Worm (Caenorhabditis elegans) whole organism, L4 larva: Measurements from ENCODE around the gene clc-21.
"Not testable (repeated sequence)": the region's sequence is repeated elsewhere in the genome, so short reads cannot be mapped to it uniquely, and the experiment has no call there.

Experiments used
- D1046.2 ChIP-seq: fragments of 200-800 bp; sonication (Bioruptor generic); IDR thresholded peaks from 2 replicates; pipeline ENCODE4 v1.3.6; 2022; ENCODE audit warnings: missing genetic modification characterization, missing compliant biosample characterization
- F49E8.2 ChIP-seq: sonication (generic microtip); optimal IDR thresholded peaks from 2 replicates; lab custom pipeline; 2016; ENCODE audit warnings: missing compliant biosample characterization, mild to moderate bottlenecking, missing genetic modification characterization, borderline replicate concordance
- R02D3.7 ChIP-seq: fragments of 150-350 bp; sonication (generic microtip); optimal IDR thresholded peaks from 3 replicates; lab custom pipeline; 2014; ENCODE audit warnings: missing biosample characterization, missing genetic modification characterization
- Y48G9A.11 ChIP-seq: fragments of 200-800 bp; sonication (Bioruptor generic); IDR thresholded peaks from 2 replicates; pipeline ENCODE4 v1.3.6; 2022; ENCODE audit warnings: missing genetic modification reagents, missing genetic modification characterization, missing compliant biosample characterization
- ZK337.2 ChIP-seq: fragments of 200-800 bp; sonication (Bioruptor generic); IDR thresholded peaks from 2 replicates; pipeline ENCODE4 v1.3.6; 2022; ENCODE audit warnings: missing genetic modification reagents, missing genetic modification characterization, missing compliant biosample characterization
- aha-1 ChIP-seq: fragments of 150-350 bp; peaks from one replicate; lab custom pipeline; 2014; ENCODE audit warnings: missing biosample characterization, missing genetic modification characterization
- arid-1 ChIP-seq: fragments of 200-800 bp; sonication (Bioruptor generic); conservative IDR thresholded peaks from 2 replicates; pipeline ENCODE4 v1.3.6; 2022; ENCODE audit warnings: missing genetic modification reagents, missing genetic modification characterization, missing compliant biosample characterization
- ceh-28 ChIP-seq: fragments of 150-350 bp; optimal IDR thresholded peaks from 2 replicates; lab custom pipeline; 2014; ENCODE audit warnings: missing biosample characterization, missing genetic modification reagents, missing genetic modification characterization
- ces-1 ChIP-seq: fragments of 150-350 bp; sonication (generic microtip); optimal IDR thresholded peaks from 4 replicates; lab custom pipeline; 2014; ENCODE audit warnings: missing biosample characterization, missing genetic modification reagents, missing genetic modification characterization
- daf-12 ChIP-seq: fragments of 150-350 bp; optimal IDR thresholded peaks from 2 replicates; lab custom pipeline; 2014; ENCODE audit warnings: missing biosample characterization, missing genetic modification reagents, missing genetic modification characterization
- daf-16 ChIP-seq, 3 experiments: sonication (generic microtip); optimal IDR thresholded peaks; 2 replicates each; lab custom pipeline; 2016 to 2017; ENCODE audit warnings: missing genetic modification characterization in 3 of 3, missing genetic modification reagents in 3 of 3, mild to moderate bottlenecking in 2 of 3, missing compliant biosample characterization in 2 of 3, missing biosample characterization in 1 of 3, moderate library complexity in 1 of 3
- dmd-9 ChIP-seq: fragments of 200-800 bp; sonication (Bioruptor generic); IDR thresholded peaks from 2 replicates; pipeline ENCODE4 v1.3.6; 2022; ENCODE audit warnings: missing genetic modification reagents, missing genetic modification characterization, missing compliant biosample characterization
- dpl-1 ChIP-seq: fragments of 150-350 bp; optimal IDR thresholded peaks from 2 replicates; lab custom pipeline; 2014; ENCODE audit warnings: missing biosample characterization, missing genetic modification reagents, missing genetic modification characterization
- duxl-1 ChIP-seq: sonication (generic microtip); optimal IDR thresholded peaks from 2 replicates; lab custom pipeline; 2016; ENCODE audit warnings: mild to moderate bottlenecking, missing genetic modification characterization, moderate library complexity, missing compliant biosample characterization; ENCODE audit not compliant: poor library complexity
- dve-1 ChIP-seq: sonication (generic microtip); optimal IDR thresholded peaks from 2 replicates; lab custom pipeline; 2017; ENCODE audit warnings: antibody characterized with exemption, mild to moderate bottlenecking, missing genetic modification characterization, missing compliant biosample characterization; ENCODE audit not compliant: insufficient read depth
- egl-27 ChIP-seq: sonication (generic microtip); optimal IDR thresholded peaks from 3 replicates; lab custom pipeline; 2017; ENCODE audit warnings: missing biosample characterization, missing genetic modification reagents, missing genetic modification characterization
- jun-1 ChIP-seq: fragments of 150-350 bp; optimal IDR thresholded peaks from 2 replicates; lab custom pipeline; 2014; ENCODE audit warnings: missing biosample characterization, missing genetic modification reagents, missing genetic modification characterization
- mes-2 ChIP-seq: sonication (generic microtip); optimal IDR thresholded peaks from 2 replicates; lab custom pipeline; 2016; ENCODE audit warnings: missing genotype, mild to moderate bottlenecking, missing genetic modification characterization, missing compliant biosample characterization; ENCODE audit not compliant: poor library complexity, severe bottlenecking
- nhr-237 ChIP-seq: sonication (generic microtip); optimal IDR thresholded peaks from 2 replicates; lab custom pipeline; 2017; ENCODE audit warnings: missing biosample characterization, missing genetic modification characterization
- nhr-28 ChIP-seq: fragments of 150-350 bp; optimal IDR thresholded peaks from 2 replicates; lab custom pipeline; 2014; ENCODE audit warnings: missing biosample characterization, missing genetic modification characterization
- nhr-76 ChIP-seq: fragments of 150-350 bp; optimal IDR thresholded peaks from 2 replicates; lab custom pipeline; 2014; ENCODE audit warnings: missing biosample characterization, missing genetic modification characterization
- php-3 ChIP-seq: fragments of 200-800 bp; sonication (Bioruptor generic); IDR thresholded peaks from 2 replicates; pipeline ENCODE4 v1.3.6; 2022; ENCODE audit warnings: missing genetic modification reagents, missing genetic modification characterization, missing compliant biosample characterization
- pqm-1 ChIP-seq: sonication (generic microtip); optimal IDR thresholded peaks from 2 replicates; lab custom pipeline; 2017; ENCODE audit warnings: missing biosample characterization, missing genetic modification characterization
- sdz-12 ChIP-seq: fragments of 200-800 bp; sonication (Bioruptor generic); optimal IDR thresholded peaks from 2 replicates; lab custom pipeline; 2018; ENCODE audit warnings: mild to moderate bottlenecking, missing genetic modification characterization, missing compliant biosample characterization
- set-16 ChIP-seq: fragments of 200-800 bp; sonication (Bioruptor generic); IDR thresholded peaks from 2 replicates; pipeline ENCODE4 v1.3.6; 2022; ENCODE audit warnings: missing genetic modification reagents, missing genetic modification characterization, missing compliant biosample characterization
- skn-1 ChIP-seq: fragments of 150-350 bp; optimal IDR thresholded peaks from 2 replicates; lab custom pipeline; 2014; ENCODE audit warnings: missing biosample characterization, missing genetic modification characterization
- spr-1 ChIP-seq: sonication (generic microtip); optimal IDR thresholded peaks from 2 replicates; lab custom pipeline; 2016; ENCODE audit warnings: mild to moderate bottlenecking, missing genetic modification characterization, missing compliant biosample characterization
- tag-97 ChIP-seq: fragments of 200-800 bp; sonication (Bioruptor generic); IDR thresholded peaks from 2 replicates; pipeline ENCODE4 v1.3.6; 2022; ENCODE audit warnings: missing genetic modification characterization, missing compliant biosample characterization
- unc-130 ChIP-seq: sonication (generic microtip); optimal IDR thresholded peaks from 2 replicates; lab custom pipeline; 2016; ENCODE audit warnings: missing genetic modification reagents, missing genetic modification characterization, missing compliant biosample characterization
- unc-62 ChIP-seq, 3 experiments: fragments of 150-350 bp in 1 of 3; sonication (generic microtip); optimal IDR thresholded peaks in 2 of 3; peaks in 1 of 3; 1 replicate in 1 of 3; 2 replicates in 2 of 3; lab custom pipeline; 2014 to 2017; ENCODE audit warnings: missing biosample characterization in 3 of 3, missing genetic modification characterization in 3 of 3, missing genetic modification reagents in 3 of 3, missing genotype in 1 of 3
- vab-7 ChIP-seq: fragments of 200-800 bp; sonication (Bioruptor generic); IDR thresholded peaks from 2 replicates; pipeline ENCODE4 v1.3.6; 2022; ENCODE audit warnings: missing genetic modification reagents, missing genetic modification characterization, missing compliant biosample characterization
- zip-11 ChIP-seq: fragments of 200-800 bp; sonication (Bioruptor generic); IDR thresholded peaks from 2 replicates; pipeline ENCODE4 v1.3.6; 2022; ENCODE audit warnings: missing genetic modification characterization, missing compliant biosample characterization
- ztf-7 ChIP-seq: fragments of 150-350 bp; optimal IDR thresholded peaks from 2 replicates; lab custom pipeline; 2014; ENCODE audit warnings: missing biosample characterization, missing genetic modification characterization

clc-21 gene

DNA sequence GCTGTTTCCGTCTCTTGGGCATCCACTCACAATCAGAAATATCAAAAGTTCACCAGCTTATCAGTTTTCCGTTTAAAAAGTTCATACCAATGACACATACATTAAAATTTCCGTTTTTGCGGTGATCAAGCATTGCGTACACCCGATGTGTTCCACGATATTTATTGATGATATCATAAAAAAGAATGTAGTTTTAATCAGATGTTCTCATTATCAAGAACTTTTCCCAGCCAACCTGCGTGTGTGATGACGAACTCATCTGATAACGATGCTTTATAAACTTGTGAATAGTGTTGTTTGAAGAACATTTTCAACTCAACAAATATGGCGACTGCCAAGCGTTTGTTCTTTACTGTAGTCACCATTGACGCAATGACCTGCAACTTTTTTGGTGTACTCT, at the start of gene clc-21:
TSS of gene clc-21 (plus strand) at position 301 of the 400 bp plus-strand sequence.
- TF ChIP-seq zip-11 (GFP tag; lab: Robert Waterston, UW) (no peak), nhr-28 (tag; lab: Kevin White, UChicago) (peak; percentile 2), daf-12 (tag; lab: Kevin White, UChicago) (no peak)

DNA sequence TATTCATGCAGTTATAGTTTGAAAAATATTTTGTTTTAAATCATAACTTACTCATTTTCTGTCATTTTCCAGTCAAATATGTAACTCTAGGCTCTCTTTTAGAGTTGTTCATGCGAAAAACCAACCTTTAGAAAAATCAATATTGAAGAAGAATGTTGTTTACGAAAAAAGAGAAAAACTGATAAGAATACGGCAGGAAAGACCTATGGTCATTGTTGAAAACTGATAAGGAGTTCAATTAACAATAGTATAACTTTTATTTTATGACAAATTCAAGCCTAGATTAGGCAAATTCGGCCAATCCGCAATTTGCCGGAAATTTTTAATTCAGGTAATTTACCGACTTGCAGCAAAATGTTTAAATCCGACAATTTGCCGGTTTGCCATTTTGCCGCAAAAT, 40.3 kb upstream of the clc-21 start, which contains the start of gene Y20C6A.1:
TSS of gene Y20C6A.1 (minus strand) at position 107 of the 400 bp plus-strand sequence.
- TF ChIP-seq duxl-1 (tag; lab: Kevin White, UChicago): peak; percentile 14
- TF ChIP-seq tag-97 (GFP tag; lab: Robert Waterston, UW): no peak
- peak; percentile 46 for TF ChIP-seq dve-1 (tag; lab: Kevin White, UChicago)
- TF ChIP-seq R02D3.7 (tag; lab: Kevin White, UChicago): no peak
- peak; percentile 2 for TF ChIP-seq nhr-28 (tag; lab: Kevin White, UChicago)
- TF ChIP-seq unc-62 (GFP tag; optimal IDR thresholded peaks at IDR 0.05 in 1 of 2; lab: Kevin White, UChicago): peak in 1 of 2 experiments; percentile 69
- no peak for TF ChIP-seq unc-62 (tag; optimal IDR thresholded peaks at IDR 0.05; lab: Kevin White, UChicago)
- TF ChIP-seq daf-16 (GFP tag; optimal IDR thresholded peaks at IDR 0.05; lab: Kevin White, UChicago): no peak
- peak; percentile 90 for TF ChIP-seq daf-16 (tag; optimal IDR thresholded peaks at IDR 0.05; lab: Kevin White, UChicago)
- peak; percentile 46 for TF ChIP-seq pqm-1

DNA sequence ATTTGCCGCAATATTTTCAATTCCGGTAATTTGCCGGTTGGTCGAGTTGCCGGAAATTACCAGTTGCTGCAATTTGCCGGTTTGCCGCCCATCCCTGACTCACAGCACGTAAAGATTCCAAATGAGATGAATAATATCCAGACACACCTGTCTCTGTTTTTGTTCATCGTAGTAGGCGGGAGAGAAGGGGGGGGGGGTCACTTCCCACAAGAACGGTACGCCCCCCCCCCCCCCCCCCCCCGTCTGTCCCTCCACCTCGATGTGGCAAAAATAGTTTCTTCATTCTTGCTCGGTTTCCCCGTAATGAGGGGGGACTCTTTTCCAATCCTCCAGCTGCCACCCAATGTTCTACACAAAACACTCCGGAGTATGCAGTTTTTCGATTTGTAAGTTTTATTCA, 39.8 kb upstream of the clc-21 start, which contains the start of gene fbxb-7:
TSS of gene fbxb-7 (plus strand) at position 267 of the 400 bp plus-strand sequence.
- peak; percentile 94 for TF ChIP-seq set-16
- TF ChIP-seq php-3: no peak

ce11 chrV:17379932-17380331, 37.0 kb upstream of the clc-21 start, which contains the start of gene Y20C6A.4:
TSS of gene Y20C6A.4 (plus strand) at chrV:17380232.
- TF ChIP-seq egl-27 (tag; lab: Kevin White, UChicago) (no peak), Y48G9A.11 (no peak), dpl-1 (GFP tag; lab: Kevin White, UChicago) (no peak), ces-1 (GFP tag; lab: Kevin White, UChicago) (no peak), arid-1 (GFP tag; lab: Robert Waterston, UW) (no peak)

DNA sequence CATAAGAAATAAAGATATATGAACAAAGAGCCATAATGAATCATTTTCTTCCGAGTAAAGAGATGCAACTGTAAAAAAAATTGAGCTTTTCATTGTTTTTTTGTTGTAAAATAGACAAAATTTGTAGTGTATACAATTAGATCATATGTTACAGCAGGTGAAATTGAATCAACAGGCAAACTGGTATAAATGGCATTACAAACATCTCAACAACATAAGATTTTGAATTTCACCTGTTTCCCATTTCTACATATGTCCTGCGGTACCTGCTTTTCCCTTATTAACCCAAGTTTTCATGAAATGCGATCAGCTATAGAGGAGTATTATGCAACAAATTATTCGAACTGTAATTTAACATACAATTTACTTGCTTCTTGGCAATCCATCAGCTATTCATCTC, 21.6 kb upstream of the clc-21 start, which contains the start of gene srh-120:
TSS of gene srh-120 (plus strand) at position 301 of the 400 bp plus-strand sequence.
- TF ChIP-seq D1046.2 (GFP tag; lab: Robert Waterston, UW): no peak
- no peak for TF ChIP-seq jun-1 (tag; lab: Kevin White, UChicago)
- no peak for TF ChIP-seq unc-130
- TF ChIP-seq aha-1 (tag; lab: Kevin White, UChicago): peak; percentile 6
- TF ChIP-seq, all 104 proteins: peak for 1

ce11 chrV:17409955-17410354, 7.0 kb upstream of the clc-21 start, which contains the start of gene srh-132:
TSS of gene srh-132 (plus strand) at chrV:17410255.
- not testable (repeated sequence) for TF ChIP-seq spr-1 (tag; lab: Kevin White, UChicago); sdz-12 (GFP tag; lab: Kevin White, UChicago); dmd-9 (GFP tag; lab: Robert Waterston, UW)

ce11 chrV:17414951-17415350, 2.0 kb upstream of the clc-21 start, which contains the start of gene T27C5.12:
TSS of gene T27C5.12 (plus strand) at chrV:17415251.
- TF ChIP-seq ZK337.2 (GFP tag; lab: Robert Waterston, UW): no peak
- no peak for TF ChIP-seq mes-2 (tag; lab: Kevin White, UChicago)
- TF ChIP-seq ceh-28: no peak
- no peak for TF ChIP-seq nhr-237 (tag; lab: Kevin White, UChicago)
- no peak for TF ChIP-seq nhr-76 (tag; lab: Kevin White, UChicago)
- TF ChIP-seq vab-7 (GFP tag; lab: Robert Waterston, UW): no peak
- no peak for TF ChIP-seq ztf-7 (tag; lab: Kevin White, UChicago)
- no peak for TF ChIP-seq duxl-1 (tag; lab: Kevin White, UChicago)
- no peak for TF ChIP-seq F49E8.2 (tag; lab: Kevin White, UChicago)
- no peak for TF ChIP-seq nhr-28 (tag; lab: Kevin White, UChicago)
- TF ChIP-seq skn-1 (tag; lab: Kevin White, UChicago): no peak
